Worm (Caenorhabditis elegans): ENCODE data around the gene F13H10.5.
"Not testable (repeated sequence)": the region's sequence is repeated elsewhere in the genome, so short reads cannot be mapped to it uniquely, and the experiment has no call there.

ce11 chrIV:10987342-10987945, 3.4 kb upstream of the F13H10.5 start, which contains the start of gene Y43E12A.3:
- TF ChIP-seq tbx-11 (GFP tag; IDR thresholded peaks at IDR 0.05); F13C5.2 (tag; optimal IDR thresholded peaks at IDR 0.05); ama-1 (optimal IDR thresholded peaks at IDR 0.05): not testable (repeated sequence)

Data from whole organism, early embryonic.